Worm (Caenorhabditis elegans) whole organism, L1 larva: ENCODE measurements around the gene C54F6.15.

Experiments used
- ces-1 ChIP-seq: fragments of 150-350 bp; optimal IDR thresholded peaks from 2 replicates; lab custom pipeline; 2014; ENCODE audit warnings: missing biosample characterization, missing genetic modification reagents, missing genetic modification characterization
- nhr-28 ChIP-seq: fragments of 150-350 bp; optimal IDR thresholded peaks from 2 replicates; lab custom pipeline; 2014; ENCODE audit warnings: missing biosample characterization, missing genetic modification characterization
- skn-1 ChIP-seq: fragments of 150-350 bp; optimal IDR thresholded peaks from 2 replicates; lab custom pipeline; 2014; ENCODE audit warnings: missing biosample characterization, missing genetic modification characterization

ce11 chrV:7480949-7481348, 41.2 kb downstream of the C54F6.15 start, which contains the start of gene C18B10.6:
- TF ChIP-seq nhr-28 (tag; lab: Kevin White, UChicago): no peak
- TF ChIP-seq skn-1 (tag; lab: Kevin White, UChicago): no peak
- TF ChIP-seq ces-1: no peak
